Fruit fly (Drosophila melanogaster) whole organism, prepupa: ENCODE data around the gene FoxP.

Experiments used
- Blimp-1 ChIP-seq: fragments of 200-800 bp; sonication (Bioruptor generic); optimal IDR thresholded peaks from 3 replicates; lab custom pipeline; 2017; ENCODE audit warnings: missing biosample characterization, missing genetic modification characterization, mild to moderate bottlenecking, moderate library complexity, missing genetic modification reagents
- CG11294 ChIP-seq: fragments of 200-800 bp; sonication (Bioruptor generic); IDR thresholded peaks from 2 replicates; pipeline ENCODE4 v1.3.6; 2022; ENCODE audit warnings: missing biosample characterization, missing genetic modification characterization
- CG6276 ChIP-seq: fragments of 200-800 bp; sonication (Bioruptor generic); optimal IDR thresholded peaks from 2 replicates; lab custom pipeline; 2017; ENCODE audit warnings: missing biosample characterization, mild to moderate bottlenecking, missing genetic modification characterization
- CG8119 ChIP-seq: fragments of 200-800 bp; sonication (Bioruptor generic); IDR thresholded peaks from 3 replicates; pipeline ENCODE4 v1.3.6; 2022; ENCODE audit warnings: missing biosample characterization, missing genetic modification characterization
- CG8319 ChIP-seq: fragments of 200-800 bp; sonication (Bioruptor generic); optimal IDR thresholded peaks from 3 replicates; lab custom pipeline; 2016; ENCODE audit warnings: missing biosample characterization, missing genetic modification characterization
- Ets21C ChIP-seq: fragments of 200-800 bp; sonication (Bioruptor generic); optimal IDR thresholded peaks from 3 replicates; lab custom pipeline; 2016; ENCODE audit warnings: missing biosample characterization, missing genetic modification characterization
- Hr39 ChIP-seq: fragments of 200-800 bp; sonication (Bioruptor generic); optimal IDR thresholded peaks from 2 replicates; lab custom pipeline; 2016; ENCODE audit warnings: missing biosample characterization, missing genetic modification characterization
- Sox14 ChIP-seq: fragments of 200-800 bp; sonication (Bioruptor generic); optimal IDR thresholded peaks from 3 replicates; lab custom pipeline; 2016; ENCODE audit warnings: missing biosample characterization, missing genetic modification characterization
- dsx ChIP-seq: fragments of 200-800 bp; optimal IDR thresholded peaks from 3 replicates; lab custom pipeline; 2019; ENCODE audit warnings: missing biosample characterization, mild to moderate bottlenecking, missing genetic modification characterization, moderate library complexity; ENCODE audit not compliant: poor library complexity, severe bottlenecking
- eg ChIP-seq: fragments of 200-800 bp; sonication (Bioruptor generic); IDR thresholded peaks from 3 replicates; pipeline ENCODE4 v1.3.6; 2022; ENCODE audit warnings: missing biosample characterization, missing genetic modification characterization
- esn ChIP-seq: fragments of 200-800 bp; sonication (Bioruptor generic); optimal IDR thresholded peaks from 2 replicates; lab custom pipeline; 2016; ENCODE audit warnings: missing biosample characterization, mild to moderate bottlenecking, missing genetic modification characterization, moderate library complexity
- fkh ChIP-seq: fragments of 200-800 bp; sonication (Bioruptor generic); optimal IDR thresholded peaks from 3 replicates; lab custom pipeline; 2017; ENCODE audit warnings: missing biosample characterization, mild to moderate bottlenecking, missing genetic modification characterization, moderate library complexity

FoxP gene

DNA sequence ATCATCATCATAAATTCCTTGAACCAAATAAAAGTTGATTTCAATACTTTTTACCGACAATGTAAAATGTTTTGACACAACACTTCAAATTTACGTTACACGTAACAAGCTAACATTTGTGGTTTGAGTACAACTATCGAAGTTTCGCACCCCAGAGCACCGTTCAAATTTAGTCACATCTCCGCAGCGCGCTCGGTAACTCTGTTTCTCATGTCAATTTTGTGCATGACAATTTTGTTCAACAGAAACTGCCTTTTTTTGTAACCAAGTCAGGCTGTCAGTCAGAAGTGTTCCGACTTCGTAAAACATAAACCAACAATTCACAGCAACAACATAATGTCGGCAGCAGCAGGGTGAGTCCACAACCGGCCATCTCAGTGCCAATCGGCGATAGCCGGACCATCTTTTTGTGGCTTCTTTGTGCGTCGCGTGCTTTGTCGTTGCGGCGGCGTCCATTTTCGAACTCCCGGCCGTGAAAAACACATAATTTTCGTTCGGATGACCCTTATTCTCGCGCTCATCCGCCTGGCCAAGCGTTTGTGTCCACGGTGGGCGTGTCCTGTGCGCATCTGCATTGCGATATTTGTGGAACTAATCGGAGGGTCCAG, 52.8 kb downstream of the FoxP start, which contains the start of gene p23 (continued):
- TF ChIP-seq eg (0 out of 3 replicates have a peak, but pooled peaks have one; percentile 9), CG8119 (no peak), CG6276 (no peak), esn (GFP tag; lab: Kevin White, UChicago) (no peak), Sox14 (peak; percentile 66), Hr39 (no peak), CG8319 (GFP tag; lab: Kevin White, UChicago) (no peak), dsx (GFP tag; lab: Kevin White, UChicago) (peak; percentile 34), fkh (GFP tag; lab: Kevin White, UChicago) (peak; percentile 11), CG11294 (GFP tag; lab: Robert Waterston, UW) (no peak), Ets21C (GFP tag; lab: Kevin White, UChicago) (no peak), Blimp-1 (GFP tag; lab: Kevin White, UChicago) (no peak)
